Worm (Caenorhabditis elegans) whole organism, young adult: Measurements from ENCODE around the gene C34C12.1.

Experiments used
- B0035.1 ChIP-seq: sonication (generic microtip); optimal IDR thresholded peaks from 2 replicates; lab custom pipeline; 2016; ENCODE audit warnings: missing genetic modification characterization, mild to moderate bottlenecking, missing compliant biosample characterization, missing genotype, missing genetic modification reagents
- B0336.3 ChIP-seq: fragments of 200-800 bp; sonication (Bioruptor generic); IDR thresholded peaks from 2 replicates; pipeline ENCODE4 v1.3.6; 2022; ENCODE audit warnings: missing genetic modification characterization, missing compliant biosample characterization
- F10E7.11 ChIP-seq: sonication (generic microtip); optimal IDR thresholded peaks from 2 replicates; lab custom pipeline; 2017; ENCODE audit warnings: mild to moderate bottlenecking, missing genetic modification characterization, moderate library complexity, missing compliant biosample characterization
- F33H1.4 ChIP-seq: fragments of 200-800 bp; sonication (Bioruptor generic); IDR thresholded peaks from 2 replicates; pipeline ENCODE4 v1.3.6; 2022; ENCODE audit warnings: missing genetic modification reagents, missing genetic modification characterization, missing compliant biosample characterization
- F55B11.4 ChIP-seq: sonication (generic microtip); optimal IDR thresholded peaks from 2 replicates; lab custom pipeline; 2016; ENCODE audit warnings: missing compliant biosample characterization, missing genetic modification characterization, borderline replicate concordance; ENCODE audit not compliant: insufficient read depth
- K12H6.12 ChIP-seq: fragments of 200-800 bp; sonication (Bioruptor generic); optimal IDR thresholded peaks from 2 replicates; lab custom pipeline; 2018; ENCODE audit warnings: mild to moderate bottlenecking, missing genetic modification characterization, missing compliant biosample characterization
- Y56A3A.18 ChIP-seq: fragments of 200-800 bp; sonication (Bioruptor generic); IDR thresholded peaks from 2 replicates; pipeline ENCODE4 v1.3.6; 2022; ENCODE audit warnings: missing genetic modification reagents, missing genetic modification characterization, missing compliant biosample characterization
- Y67H2A.10 ChIP-seq: fragments of 200-800 bp; sonication (Bioruptor generic); conservative IDR thresholded peaks from 2 replicates; pipeline ENCODE4 v1.3.6; 2022; ENCODE audit warnings: missing genetic modification reagents, missing genetic modification characterization, missing compliant biosample characterization
- Y95B8A.8 ChIP-seq: fragments of 200-800 bp; sonication (Bioruptor generic); IDR thresholded peaks from 2 replicates; pipeline ENCODE4 v1.3.6; 2022; ENCODE audit warnings: missing genetic modification reagents, missing genetic modification characterization, missing compliant biosample characterization
- akir-1 ChIP-seq: fragments of 200-800 bp; sonication (Bioruptor generic); optimal IDR thresholded peaks from 2 replicates; lab custom pipeline; 2018; ENCODE audit warnings: mild to moderate bottlenecking, missing genetic modification characterization, moderate library complexity, missing compliant biosample characterization
- aptf-2 ChIP-seq: fragments of 200-800 bp; sonication (Bioruptor generic); conservative IDR thresholded peaks from 2 replicates; pipeline ENCODE4 v1.3.6; 2022; ENCODE audit warnings: missing genetic modification reagents, missing genetic modification characterization, missing compliant biosample characterization
- atf-7 ChIP-seq: sonication (generic microtip); optimal IDR thresholded peaks from 2 replicates; lab custom pipeline; 2017; ENCODE audit warnings: mild to moderate bottlenecking, missing genetic modification characterization, missing compliant biosample characterization
- attf-5 ChIP-seq: fragments of 200-800 bp; sonication (Bioruptor generic); optimal IDR thresholded peaks from 2 replicates; lab custom pipeline; 2018; ENCODE audit warnings: mild to moderate bottlenecking, missing genetic modification characterization, missing compliant biosample characterization
- bed-2 ChIP-seq: fragments of 200-800 bp; sonication (Bioruptor generic); IDR thresholded peaks from 2 replicates; pipeline ENCODE4 v1.3.6; 2022; ENCODE audit warnings: missing genetic modification reagents, missing genetic modification characterization, missing compliant biosample characterization
- ccch-3 ChIP-seq: fragments of 200-800 bp; sonication (Bioruptor generic); optimal IDR thresholded peaks from 2 replicates; lab custom pipeline; 2018; ENCODE audit warnings: mild to moderate bottlenecking, missing genetic modification characterization, missing compliant biosample characterization
- ceh-91 ChIP-seq: fragments of 200-800 bp; sonication (Bioruptor generic); IDR thresholded peaks from 2 replicates; pipeline ENCODE4 v1.3.6; 2022; ENCODE audit warnings: missing genetic modification reagents, missing genetic modification characterization, missing compliant biosample characterization
- egl-44 ChIP-seq: fragments of 200-800 bp; sonication (Bioruptor generic); IDR thresholded peaks from 2 replicates; pipeline ENCODE4 v1.3.6; 2022; ENCODE audit warnings: missing genetic modification reagents, missing genetic modification characterization, missing compliant biosample characterization
- egrh-3 ChIP-seq: fragments of 200-800 bp; sonication (Bioruptor generic); IDR thresholded peaks from 2 replicates; pipeline ENCODE4 v1.3.6; 2022; ENCODE audit warnings: missing genetic modification reagents, missing genetic modification characterization, missing compliant biosample characterization
- gei-17 ChIP-seq: fragments of 200-800 bp; sonication (Bioruptor generic); optimal IDR thresholded peaks from 2 replicates; lab custom pipeline; 2018; ENCODE audit warnings: mild to moderate bottlenecking, missing genetic modification characterization, missing compliant biosample characterization
- him-1 ChIP-seq: sonication (generic microtip); optimal IDR thresholded peaks from 2 replicates; lab custom pipeline; 2016; ENCODE audit warnings: missing genotype, missing genetic modification reagents, missing genetic modification characterization, missing compliant biosample characterization
- hlh-12 ChIP-seq: sonication (generic microtip); optimal IDR thresholded peaks from 2 replicates; lab custom pipeline; 2016; ENCODE audit warnings: missing genetic modification characterization, missing compliant biosample characterization
- hlh-26 ChIP-seq: fragments of 200-800 bp; sonication (Bioruptor generic); conservative IDR thresholded peaks from 2 replicates; pipeline ENCODE4 v1.3.6; 2022; ENCODE audit warnings: missing genetic modification reagents, missing genetic modification characterization, missing compliant biosample characterization
- hsf-1 ChIP-seq: fragments of 200-800 bp; sonication (Bioruptor generic); IDR thresholded peaks from 2 replicates; pipeline ENCODE4 v1.3.6; 2022; ENCODE audit warnings: missing genetic modification reagents, missing genetic modification characterization, missing compliant biosample characterization
- let-607 ChIP-seq, 2 experiments: fragments of 200-800 bp in 1 of 2; sonication (Bioruptor generic) in 1 of 2; sonication (generic microtip) in 1 of 2; optimal IDR thresholded peaks; 2 replicates each; lab custom pipeline; 2016 to 2018; ENCODE audit warnings: mild to moderate bottlenecking in 2 of 2, missing compliant biosample characterization in 2 of 2, missing genetic modification characterization in 2 of 2, moderate library complexity in 2 of 2, missing genotype in 1 of 2
- lin-54 ChIP-seq: fragments of 200-800 bp; sonication (Bioruptor generic); optimal IDR thresholded peaks from 2 replicates; lab custom pipeline; 2018; ENCODE audit warnings: mild to moderate bottlenecking, missing genetic modification characterization, missing compliant biosample characterization
- lsl-1 ChIP-seq: fragments of 200-800 bp; sonication (Bioruptor generic); optimal IDR thresholded peaks from 2 replicates; lab custom pipeline; 2018; ENCODE audit warnings: mild to moderate bottlenecking, missing genetic modification characterization, moderate library complexity, missing compliant biosample characterization
- lsy-27 ChIP-seq: sonication (generic microtip); optimal IDR thresholded peaks from 2 replicates; lab custom pipeline; 2017; ENCODE audit warnings: missing genetic modification characterization, mild to moderate bottlenecking, missing compliant biosample characterization, antibody characterized with exemption, missing genotype, borderline replicate concordance; ENCODE audit not compliant: insufficient read depth
- madf-6 ChIP-seq: fragments of 200-800 bp; sonication (Bioruptor generic); IDR thresholded peaks from 2 replicates; pipeline ENCODE4 v1.3.6; 2022; ENCODE audit warnings: missing genetic modification reagents, missing genetic modification characterization, missing compliant biosample characterization
- madf-8 ChIP-seq: fragments of 200-800 bp; sonication (Bioruptor generic); conservative IDR thresholded peaks from 2 replicates; pipeline ENCODE4 v1.3.6; 2022; ENCODE audit warnings: missing genetic modification reagents, missing genetic modification characterization, missing compliant biosample characterization
- nfya-1 ChIP-seq: sonication (generic microtip); optimal IDR thresholded peaks from 2 replicates; lab custom pipeline; 2017; ENCODE audit warnings: antibody characterized with exemption, missing compliant biosample characterization, missing genetic modification characterization, borderline replicate concordance; ENCODE audit not compliant: insufficient read depth
- nhr-27 ChIP-seq: fragments of 200-800 bp; sonication (Bioruptor generic); optimal IDR thresholded peaks from 2 replicates; lab custom pipeline; 2018; ENCODE audit warnings: mild to moderate bottlenecking, missing genetic modification characterization, moderate library complexity, missing compliant biosample characterization
- nhr-80 ChIP-seq: sonication (generic microtip); optimal IDR thresholded peaks from 2 replicates; lab custom pipeline; 2016; ENCODE audit warnings: missing genetic modification characterization, missing compliant biosample characterization
- nhr-90 ChIP-seq: sonication (generic microtip); optimal IDR thresholded peaks from 2 replicates; lab custom pipeline; 2016; ENCODE audit warnings: missing genotype, mild to moderate bottlenecking, missing genetic modification characterization, missing compliant biosample characterization
- rec-8 ChIP-seq, 2 experiments: sonication (generic microtip); optimal IDR thresholded peaks; 2 replicates each; lab custom pipeline; 2016; ENCODE audit warnings: mild to moderate bottlenecking in 2 of 2, missing genetic modification characterization in 2 of 2, missing genetic modification reagents in 2 of 2, missing genotype in 2 of 2, missing biosample characterization in 1 of 2, missing compliant biosample characterization in 1 of 2, moderate library complexity in 1 of 2
- rpc-1 ChIP-seq, 2 experiments: fragments of 150-350 bp in 1 of 2; sonication (generic microtip) in 1 of 2; optimal IDR thresholded peaks; 2 replicates each; lab custom pipeline; 2014 to 2018; ENCODE audit warnings: missing biosample characterization in 1 of 2, missing genetic modification characterization in 1 of 2, missing genetic modification reagents in 1 of 2, missing genotype in 1 of 2
- sdz-38 ChIP-seq: sonication (generic microtip); optimal IDR thresholded peaks from 2 replicates; lab custom pipeline; 2016; ENCODE audit warnings: missing genotype, missing genetic modification characterization, missing compliant biosample characterization
- sea-2 ChIP-seq: fragments of 200-800 bp; sonication (Bioruptor generic); IDR thresholded peaks from 2 replicates; pipeline ENCODE4 v1.3.6; 2022; ENCODE audit warnings: missing genetic modification characterization, missing compliant biosample characterization
- snpc-4 ChIP-seq, 5 experiments: fragments of 150-350 bp in 1 of 5; sonication (generic microtip) in 4 of 5; optimal IDR thresholded peaks; 2 replicates each; lab custom pipeline; 2014 to 2018; ENCODE audit warnings: missing genetic modification characterization in 5 of 5, missing biosample characterization in 3 of 5, antibody characterized with exemption in 2 of 5, mild to moderate bottlenecking in 2 of 5, missing compliant biosample characterization in 2 of 5, missing genotype in 2 of 5, moderate library complexity in 2 of 5, missing genetic modification reagents in 1 of 5
- sptf-2 ChIP-seq: fragments of 200-800 bp; sonication (Bioruptor generic); optimal IDR thresholded peaks from 2 replicates; lab custom pipeline; 2018; ENCODE audit warnings: mild to moderate bottlenecking, missing genetic modification characterization, missing compliant biosample characterization
- unc-130 ChIP-seq: sonication (generic microtip); optimal IDR thresholded peaks from 2 replicates; lab custom pipeline; 2016; ENCODE audit warnings: missing genetic modification reagents, missing genetic modification characterization, missing compliant biosample characterization
- unc-62 ChIP-seq: fragments of 150-350 bp; optimal IDR thresholded peaks from 2 replicates; lab custom pipeline; 2014; ENCODE audit warnings: missing biosample characterization, missing genetic modification reagents, missing genetic modification characterization
- zim-3 ChIP-seq: sonication (generic microtip); optimal IDR thresholded peaks from 2 replicates; lab custom pipeline; 2017; ENCODE audit warnings: mild to moderate bottlenecking, missing genetic modification characterization, moderate library complexity, missing compliant biosample characterization
- ztf-22 ChIP-seq: fragments of 200-800 bp; sonication (Bioruptor generic); optimal IDR thresholded peaks from 2 replicates; lab custom pipeline; 2018; ENCODE audit warnings: mild to moderate bottlenecking, missing genetic modification characterization, moderate library complexity, missing compliant biosample characterization
- ztf-25 ChIP-seq: fragments of 200-800 bp; sonication (Bioruptor generic); IDR thresholded peaks from 2 replicates; pipeline ENCODE4 v1.3.6; 2022; ENCODE audit warnings: missing genetic modification reagents, missing genetic modification characterization, missing compliant biosample characterization
- ztf-6 ChIP-seq: fragments of 200-800 bp; sonication (Bioruptor generic); IDR thresholded peaks from 2 replicates; pipeline ENCODE4 v1.3.6; 2022; ENCODE audit warnings: missing genetic modification reagents, missing genetic modification characterization, missing compliant biosample characterization

The C34C12.1 gene

ce11 chrIII:3471403-3472053 lies 17.4 kb downstream of the C34C12.1 start, which contains the start of gene rsu-1 (continued):
- no peak for TF ChIP-seq sptf-2
- peak; percentile 31 for TF ChIP-seq attf-5 (GFP tag; lab: Kevin White, UChicago)
- TF ChIP-seq rpc-1 (optimal IDR thresholded peaks at IDR 0.05; lab: Kevin White, UChicago), result no peak
- no peak for TF ChIP-seq rpc-1 (tag; optimal IDR thresholded peaks at IDR 0.05; lab: Kevin White, UChicago)
- no peak for TF ChIP-seq F10E7.11
- no peak for TF ChIP-seq Y67H2A.10
- no peak for TF ChIP-seq Y95B8A.8 (GFP tag; lab: Robert Waterston, UW)
- TF ChIP-seq unc-62 (GFP tag; lab: Kevin White, UChicago), result no peak
- TF ChIP-seq nhr-27 (tag; lab: Kevin White, UChicago), result no peak
- no peak for TF ChIP-seq unc-130 (GFP tag; lab: Kevin White, UChicago)
- TF ChIP-seq rec-8 (tag; optimal IDR thresholded peaks at IDR 0.05; lab: Kevin White, UChicago), result no peak
- no peak for TF ChIP-seq madf-6 (GFP tag; lab: Robert Waterston, UW)
- TF ChIP-seq ztf-25 (GFP tag; lab: Robert Waterston, UW), result no peak
- no peak for TF ChIP-seq ccch-3 (GFP tag; lab: Kevin White, UChicago)
- TF ChIP-seq aptf-2 (GFP tag; lab: Robert Waterston, UW), result no peak
- no peak for TF ChIP-seq snpc-4 (GFP tag; optimal IDR thresholded peaks at IDR 0.05; lab: Kevin White, UChicago)
- no peak for TF ChIP-seq snpc-4 (tag; optimal IDR thresholded peaks at IDR 0.05; lab: Kevin White, UChicago)
- no peak for TF ChIP-seq hlh-26 (GFP tag; lab: Robert Waterston, UW)
- TF ChIP-seq ceh-91, result no peak
- TF ChIP-seq zim-3 (tag; lab: Kevin White, UChicago), result no peak
- TF ChIP-seq hsf-1, result no peak
- TF ChIP-seq madf-8 (GFP tag; lab: Robert Waterston, UW), result no peak
- no peak for TF ChIP-seq bed-2 (GFP tag; lab: Robert Waterston, UW)
- no peak for TF ChIP-seq B0035.1
- peak; percentile 28; the same call in 1 of the 2 replicates for TF ChIP-seq Y56A3A.18 (GFP tag; lab: Robert Waterston, UW)
- no peak for TF ChIP-seq him-1 (tag; lab: Kevin White, UChicago)
- TF ChIP-seq let-607 (tag; optimal IDR thresholded peaks at IDR 0.05; lab: Kevin White, UChicago), result no peak
- TF ChIP-seq lsl-1, result no peak
- peak; percentile 15 for TF ChIP-seq lin-54 (GFP tag; lab: Kevin White, UChicago)
- no peak for TF ChIP-seq egl-44 (GFP tag; lab: Robert Waterston, UW)
- TF ChIP-seq egrh-3 (GFP tag; lab: Robert Waterston, UW), result 0 out of 2 replicates have a peak, but pooled peaks have one; percentile 18
- no peak for TF ChIP-seq ztf-6
- TF ChIP-seq K12H6.12, result no peak
- TF ChIP-seq sdz-38 (tag; lab: Kevin White, UChicago), result no peak
- no peak for TF ChIP-seq lsy-27 (tag; lab: Kevin White, UChicago)
- no peak for TF ChIP-seq gei-17 (GFP tag; lab: Kevin White, UChicago)
- TF ChIP-seq F33H1.4 (GFP tag; lab: Robert Waterston, UW), result no peak
- no peak for TF ChIP-seq ztf-22 (GFP tag; lab: Kevin White, UChicago)
- TF ChIP-seq nfya-1, result no peak
- no peak for TF ChIP-seq akir-1
- no peak for TF ChIP-seq B0336.3 (GFP tag; lab: Robert Waterston, UW)
- TF ChIP-seq atf-7 (tag; lab: Kevin White, UChicago), result no peak
- no peak for TF ChIP-seq F55B11.4 (tag; lab: Kevin White, UChicago)
- TF ChIP-seq nhr-80 (tag; lab: Kevin White, UChicago), result peak; percentile 58
- no peak for TF ChIP-seq nhr-90 (tag; lab: Kevin White, UChicago)
- TF ChIP-seq hlh-12 (tag; lab: Kevin White, UChicago), result no peak
- TF ChIP-seq sea-2 (GFP tag; lab: Robert Waterston, UW), result no peak
- TF ChIP-seq, all 124 proteins: peak for 14
